Worm (Caenorhabditis elegans): Measurements from ENCODE around the gene M163.9.

- no peak for TF ChIP-seq med-1 (GFP tag; optimal IDR thresholded peaks at IDR 0.05; ENCODE audit: insufficient read depth)
- TF ChIP-seq cog-1 (tag; optimal IDR thresholded peaks at IDR 0.05), result no peak
Measured at ce11 chrX:14490486-14490885, 21.1 kb downstream of the M163.9 start.
